Fruit fly (Drosophila melanogaster) whole organism, wandering third instar larva: Measurements from ENCODE around the gene Ugt303B1.

ENCODE experiments used
- Abd-B ChIP-seq: fragments of >200 bp; optimal IDR thresholded peaks from 2 replicates; lab custom pipeline; 2017; ENCODE audit warnings: missing biosample characterization, missing genetic modification characterization
- CG32264 ChIP-seq: fragments of 200-800 bp; sonication (Bioruptor generic); optimal IDR thresholded peaks from 2 replicates; lab custom pipeline; 2016; ENCODE audit warnings: missing biosample characterization, missing genetic modification characterization
- Dfd ChIP-seq: fragments of >200 bp; optimal IDR thresholded peaks from 2 replicates; lab custom pipeline; 2017; ENCODE audit warnings: missing biosample characterization, missing genetic modification characterization
- Hr83 ChIP-seq: fragments of 200-300 bp; sonication (Bioruptor generic); optimal IDR thresholded peaks from 2 replicates; lab custom pipeline; 2016; ENCODE audit warnings: missing biosample characterization, mild to moderate bottlenecking, missing genetic modification characterization, moderate library complexity; ENCODE audit not compliant: poor library complexity, severe bottlenecking
- br ChIP-seq: fragments of 200-800 bp; sonication (Bioruptor generic); optimal IDR thresholded peaks from 2 replicates; lab custom pipeline; 2016; ENCODE audit warnings: missing biosample characterization, missing genetic modification characterization
- brk ChIP-seq: fragments of 200-800 bp; sonication (Bioruptor generic); optimal IDR thresholded peaks from 2 replicates; lab custom pipeline; 2016; ENCODE audit warnings: missing biosample characterization, mild to moderate bottlenecking, missing genetic modification characterization
- h ChIP-seq: fragments of 200-800 bp; sonication (Bioruptor generic); optimal IDR thresholded peaks from 3 replicates; lab custom pipeline; 2016; ENCODE audit warnings: missing biosample characterization, mild to moderate bottlenecking, missing genetic modification characterization
- pan ChIP-seq: fragments of >200 bp; optimal IDR thresholded peaks from 2 replicates; lab custom pipeline; 2017
- usp ChIP-seq: fragments of >200 bp; optimal IDR thresholded peaks from 2 replicates; lab custom pipeline; 2017; ENCODE audit warnings: missing biosample characterization, missing genetic modification characterization

DNA sequence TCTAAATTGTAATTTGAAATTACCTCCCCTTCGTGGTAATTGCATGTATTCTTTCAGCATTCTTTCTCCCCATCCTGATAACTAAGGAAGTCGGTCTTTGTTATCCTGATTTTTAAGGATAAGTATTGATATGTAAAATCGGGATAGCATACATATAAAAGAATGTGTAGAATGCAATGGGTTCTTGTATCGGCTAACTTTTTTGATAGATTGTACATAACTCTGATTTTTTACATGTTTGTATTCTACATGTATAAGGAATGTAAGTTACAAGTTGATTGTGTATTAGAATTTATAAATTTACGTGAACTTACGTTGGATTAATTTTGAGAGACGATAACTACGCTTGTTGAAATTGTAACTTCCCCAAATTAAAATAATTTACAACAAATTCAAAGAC is 14.2 kb downstream of the Ugt303B1 start:
- no peak for TF ChIP-seq Dfd (GFP tag; lab: Kevin White, UChicago)
- TF ChIP-seq Abd-B (GFP tag; lab: Kevin White, UChicago), result no peak
- TF ChIP-seq CG32264 (GFP tag; lab: Kevin White, UChicago), result no peak
- no peak for TF ChIP-seq brk (GFP tag; lab: Kevin White, UChicago)
- no peak for TF ChIP-seq usp (GFP tag; lab: Kevin White, UChicago)
- TF ChIP-seq br, result no peak
- TF ChIP-seq Hr83 (GFP tag; lab: Kevin White, UChicago), result no peak
- no peak for TF ChIP-seq pan (lab: Kevin White, UChicago)
- no peak for TF ChIP-seq h (GFP tag; lab: Kevin White, UChicago)
